Fruit fly (Drosophila melanogaster) whole organism, embryonic: ENCODE measurements around the gene trus.

Source experiments
- Adf1 ChIP-seq: fragments of 200-800 bp; sonication (Bioruptor generic); IDR thresholded peaks from 2 replicates; pipeline ENCODE4 v1.3.6; 2022; ENCODE audit warnings: missing biosample characterization, missing genetic modification characterization
- Awh ChIP-seq: fragments of 200-800 bp; sonication (Bioruptor generic); IDR thresholded peaks from 2 replicates; pipeline ENCODE4, ENCODE4 v1.3.6; 2022; ENCODE audit warnings: missing biosample characterization, missing genetic modification characterization
- C15 ChIP-seq: fragments of 200-800 bp; sonication (Bioruptor generic); IDR thresholded peaks from 3 replicates; pipeline ENCODE4 v1.3.6; 2022; ENCODE audit warnings: missing biosample characterization, missing genetic modification characterization
- CG10366 ChIP-seq: fragments of 200-800 bp; sonication (Bioruptor generic); IDR thresholded peaks from 2 replicates; pipeline ENCODE4 v1.3.6; 2022; ENCODE audit warnings: missing biosample characterization, missing genetic modification characterization
- CG10654 ChIP-seq: fragments of 200-800 bp; sonication (Bioruptor generic); optimal IDR thresholded peaks from 2 replicates; lab custom pipeline; 2016; ENCODE audit warnings: missing biosample characterization, missing genetic modification characterization
- CG12104 ChIP-seq: fragments of 200-800 bp; sonication (Bioruptor generic); optimal IDR thresholded peaks from 3 replicates; lab custom pipeline; 2016; ENCODE audit warnings: missing biosample characterization, missing genetic modification characterization
- CG12391 ChIP-seq: fragments of 200-800 bp; sonication (Bioruptor generic); optimal IDR thresholded peaks from 3 replicates; lab custom pipeline; 2018; ENCODE audit warnings: missing biosample characterization, mild to moderate bottlenecking, missing genetic modification characterization, moderate library complexity
- CG14667 ChIP-seq: fragments of 200-800 bp; sonication (Bioruptor generic); IDR thresholded peaks from 2 replicates; pipeline ENCODE4 v1.3.6; 2022; ENCODE audit warnings: missing biosample characterization, missing genetic modification characterization
- CG15011 ChIP-seq: fragments of 200-800 bp; sonication (Bioruptor generic); optimal IDR thresholded peaks from 3 replicates; lab custom pipeline; 2018; ENCODE audit warnings: missing biosample characterization, mild to moderate bottlenecking, missing genetic modification characterization
- CG16779 ChIP-seq: fragments of 200-800 bp; sonication (Bioruptor generic); IDR thresholded peaks from 2 replicates; pipeline ENCODE4 v1.3.6; 2022; ENCODE audit warnings: missing biosample characterization, missing genetic modification characterization
- CG17829 ChIP-seq: fragments of 200-800 bp; optimal IDR thresholded peaks from 2 replicates; lab custom pipeline; 2019; ENCODE audit warnings: missing biosample characterization, mild to moderate bottlenecking, missing genetic modification characterization, moderate library complexity
- CG2202 ChIP-seq: fragments of 200-800 bp; sonication (Bioruptor generic); optimal IDR thresholded peaks from 2 replicates; lab custom pipeline; 2018; ENCODE audit warnings: missing biosample characterization, mild to moderate bottlenecking, missing genetic modification characterization
- CG2678 ChIP-seq: fragments of 200-800 bp; sonication (Bioruptor generic); optimal IDR thresholded peaks from 3 replicates; lab custom pipeline; 2019; ENCODE audit warnings: missing biosample characterization, mild to moderate bottlenecking, missing genetic modification characterization, moderate library complexity
- CG3065 ChIP-seq: fragments of 200-800 bp; sonication (Bioruptor generic); optimal IDR thresholded peaks from 2 replicates; lab custom pipeline; 2016; ENCODE audit warnings: missing biosample characterization, missing genetic modification characterization
- CG32532 ChIP-seq: fragments of 200-800 bp; sonication (Bioruptor generic); IDR thresholded peaks from 2 replicates; pipeline ENCODE4 v1.3.6; 2022; ENCODE audit warnings: missing biosample characterization, missing genetic modification characterization
- CG3407 ChIP-seq: fragments of 200-800 bp; sonication (Bioruptor generic); optimal IDR thresholded peaks from 2 replicates; lab custom pipeline; 2018; ENCODE audit warnings: missing biosample characterization, mild to moderate bottlenecking, missing genetic modification characterization
- CG4328 ChIP-seq: fragments of 200-800 bp; sonication (Bioruptor generic); optimal IDR thresholded peaks from 3 replicates; lab custom pipeline; 2017; ENCODE audit warnings: missing biosample characterization, missing genetic modification reagents, missing genetic modification characterization
- CG4360 ChIP-seq: fragments of 200-800 bp; sonication (Bioruptor generic); IDR thresholded peaks from 2 replicates; pipeline ENCODE4 v1.3.6; 2022; ENCODE audit warnings: missing biosample characterization, missing genetic modification characterization
- CG8924 ChIP-seq: fragments of 200-800 bp; optimal IDR thresholded peaks from 3 replicates; lab custom pipeline; 2019; ENCODE audit warnings: missing biosample characterization, mild to moderate bottlenecking, missing genetic modification characterization, moderate library complexity
- CoRest ChIP-seq: fragments of 200-800 bp; sonication (Bioruptor generic); optimal IDR thresholded peaks from 3 replicates; lab custom pipeline; 2018; ENCODE audit warnings: missing biosample characterization, mild to moderate bottlenecking, missing genetic modification characterization, moderate library complexity
- CrebB ChIP-seq: fragments of 200-800 bp; sonication (Bioruptor generic); optimal IDR thresholded peaks from 3 replicates; lab custom pipeline; 2018; ENCODE audit warnings: missing biosample characterization, mild to moderate bottlenecking, missing genetic modification characterization
- Dbx ChIP-seq: fragments of 200-800 bp; sonication (Bioruptor generic); IDR thresholded peaks from 3 replicates; pipeline ENCODE4 v1.3.6; 2022; ENCODE audit warnings: missing biosample characterization, missing genetic modification characterization
- E2f2 ChIP-seq: fragments of 200-800 bp; sonication (Bioruptor generic); IDR thresholded peaks from 2 replicates; pipeline ENCODE4 v1.3.6; 2022; ENCODE audit warnings: missing biosample characterization, missing genetic modification characterization
- Hr3 ChIP-seq: fragments of 200-800 bp; sonication (Bioruptor generic); optimal IDR thresholded peaks from 3 replicates; lab custom pipeline; 2016; ENCODE audit warnings: missing biosample characterization, missing genetic modification characterization
- Mad ChIP-seq: fragments of 200-800 bp; sonication (Bioruptor generic); optimal IDR thresholded peaks from 2 replicates; lab custom pipeline; 2016; ENCODE audit warnings: missing biosample characterization, missing genetic modification characterization
- Sin3A ChIP-seq: fragments of >200 bp; optimal IDR thresholded peaks from 2 replicates; lab custom pipeline; 2018
- Ssrp ChIP-seq: fragments of 200-800 bp; sonication (Bioruptor generic); optimal IDR thresholded peaks from 2 replicates; lab custom pipeline; 2018; ENCODE audit warnings: missing biosample characterization, mild to moderate bottlenecking, missing genetic modification characterization, moderate library complexity
- btn ChIP-seq: fragments of 200-800 bp; sonication (Bioruptor generic); optimal IDR thresholded peaks from 2 replicates; lab custom pipeline; 2016; ENCODE audit warnings: missing biosample characterization, missing genetic modification characterization
- chn ChIP-seq: fragments of 200-800 bp; sonication (Bioruptor generic); optimal IDR thresholded peaks from 2 replicates; lab custom pipeline; 2016; ENCODE audit warnings: missing biosample characterization, missing genetic modification characterization
- crol ChIP-seq: fragments of 200-800 bp; sonication (Bioruptor generic); IDR thresholded peaks from 2 replicates; pipeline ENCODE4 v1.3.6; 2022; ENCODE audit warnings: missing biosample characterization, missing genetic modification characterization
- ems ChIP-seq: fragments of 200-800 bp; sonication (Bioruptor generic); optimal IDR thresholded peaks from 3 replicates; lab custom pipeline; 2016; ENCODE audit warnings: missing biosample characterization, missing genetic modification characterization
- exex ChIP-seq: fragments of 200-800 bp; sonication (Bioruptor generic); optimal IDR thresholded peaks from 4 replicates; lab custom pipeline; 2018; ENCODE audit warnings: missing biosample characterization, mild to moderate bottlenecking, missing genetic modification characterization, moderate library complexity
- fd64A ChIP-seq: fragments of 200-800 bp; sonication (Bioruptor generic); optimal IDR thresholded peaks from 3 replicates; lab custom pipeline; 2018; ENCODE audit warnings: missing biosample characterization, mild to moderate bottlenecking, missing genetic modification characterization
- gcm ChIP-seq: fragments of 200-800 bp; sonication (Bioruptor generic); optimal IDR thresholded peaks from 2 replicates; lab custom pipeline; 2019; ENCODE audit warnings: missing biosample characterization, mild to moderate bottlenecking, missing genetic modification characterization, moderate library complexity
- grn ChIP-seq: fragments of 200-800 bp; sonication (Bioruptor generic); optimal IDR thresholded peaks from 3 replicates; lab custom pipeline; 2017; ENCODE audit warnings: missing biosample characterization, missing genetic modification characterization
- gsb-n ChIP-seq: fragments of 200-800 bp; sonication (Bioruptor generic); optimal IDR thresholded peaks from 3 replicates; lab custom pipeline; 2018; ENCODE audit warnings: missing biosample characterization, mild to moderate bottlenecking, missing genetic modification characterization
- h ChIP-seq: fragments of >200 bp; optimal IDR thresholded peaks from 2 replicates; lab custom pipeline; 2017
- nom ChIP-seq: fragments of 200-800 bp; sonication (Bioruptor generic); optimal IDR thresholded peaks from 2 replicates; lab custom pipeline; 2017; ENCODE audit warnings: missing biosample characterization, missing genetic modification characterization, mild to moderate bottlenecking, moderate library complexity, missing genetic modification reagents
- onecut ChIP-seq: fragments of 200-800 bp; sonication (Bioruptor generic); IDR thresholded peaks from 2 replicates; pipeline ENCODE4 v1.3.6; 2022; ENCODE audit warnings: missing biosample characterization, missing genetic modification characterization
- pb ChIP-seq: fragments of 200-800 bp; sonication (Bioruptor generic); optimal IDR thresholded peaks from 3 replicates; lab custom pipeline; 2016; ENCODE audit warnings: missing biosample characterization, missing genetic modification characterization
- pho ChIP-seq: fragments of 200-800 bp; sonication (Bioruptor generic); optimal IDR thresholded peaks from 2 replicates; lab custom pipeline; 2016; ENCODE audit warnings: missing biosample characterization, missing genetic modification characterization
- pnt ChIP-seq: fragments of 200-800 bp; sonication (Bioruptor generic); optimal IDR thresholded peaks from 3 replicates; lab custom pipeline; 2016; ENCODE audit warnings: missing biosample characterization, missing genetic modification characterization
- psq ChIP-seq: fragments of 200-800 bp; sonication (Bioruptor generic); optimal IDR thresholded peaks from 2 replicates; lab custom pipeline; 2017; ENCODE audit warnings: missing biosample characterization, missing genetic modification characterization
- tgo ChIP-seq: fragments of 200-800 bp; sonication (Bioruptor generic); IDR thresholded peaks from 3 replicates; pipeline ENCODE4 v1.3.6; 2022; ENCODE audit warnings: missing biosample characterization, missing genetic modification characterization
- tna ChIP-seq: fragments of 200-800 bp; sonication (Bioruptor generic); IDR thresholded peaks from 2 replicates; pipeline ENCODE4 v1.3.6; 2022; ENCODE audit warnings: missing biosample characterization, missing genetic modification characterization; ENCODE audit not compliant: partially characterized antibody
- vnd ChIP-seq: fragments of 200-800 bp; sonication (Bioruptor generic); IDR thresholded peaks from 3 replicates; pipeline ENCODE4 v1.3.6; 2022; ENCODE audit warnings: missing biosample characterization, missing genetic modification characterization; ENCODE audit not compliant: partially characterized antibody

Gene trus

dm6 chr3R:12425510-12426309, 30.7 kb upstream of the trus start, which contains the start of gene Pp1-87B (continued):
- TF ChIP-seq fd64A (GFP tag; lab: Kevin White, UChicago) (no peak), CG10366 (no peak), Mad (GFP tag; lab: Kevin White, UChicago) (no peak), gcm (no peak), Awh (GFP tag; lab: Robert Waterston, UW) (no peak), vnd (GFP tag; lab: Robert Waterston, UW) (peak; percentile 56; the same call in 2 of the 3 replicates), psq (GFP tag; lab: Kevin White, UChicago) (no peak), CG3407 (GFP tag; lab: Kevin White, UChicago) (no peak), Sin3A (lab: Kevin White, UChicago) (peak; percentile 100), CG10654 (GFP tag; lab: Kevin White, UChicago) (no peak), grn (no peak), nom (no peak), onecut (no peak), CG2202 (tag; lab: Kevin White, UChicago) (no peak), tgo (GFP tag; lab: Robert Waterston, UW) (no peak), crol (GFP tag; lab: Robert Waterston, UW) (no peak), btn (GFP tag; lab: Kevin White, UChicago) (no peak), Hr3 (GFP tag; lab: Kevin White, UChicago) (no peak), pb (no peak), CG14667 (no peak), CrebB (tag; lab: Kevin White, UChicago) (no peak), pnt (no peak), CG4360 (no peak), CG32532 (GFP tag; lab: Robert Waterston, UW) (no peak), gsb-n (tag; lab: Kevin White, UChicago) (no peak), chn (GFP tag; lab: Kevin White, UChicago) (no peak), pho (GFP tag; lab: Kevin White, UChicago) (no peak), tna (no peak; the same call in 1 of the 2 replicates), CG16779 (GFP tag; lab: Robert Waterston, UW) (no peak), ems (GFP tag; lab: Kevin White, UChicago) (no peak), CG4328 (peak; percentile 32), CG8924 (tag; lab: Kevin White, UChicago) (peak; percentile 43), CoRest (peak; percentile 63), CG15011 (no peak), E2f2 (no peak), CG12391 (peak; percentile 20), CG12104 (peak; percentile 36), CG17829 (no peak), exex (no peak), CG3065 (GFP tag; lab: Kevin White, UChicago) (no peak), Dbx (GFP tag; lab: Robert Waterston, UW) (no peak), C15 (GFP tag; lab: Robert Waterston, UW) (no peak), CG2678 (no peak), Ssrp (tag; lab: Kevin White, UChicago) (no peak), h (lab: Kevin White, UChicago) (no peak), Adf1 (GFP tag; lab: Robert Waterston, UW) (no peak)
